Fruit fly (Drosophila melanogaster) whole organism, embryonic: ENCODE measurements around the gene Nin.
A peak's percentile ranks its signal among the peaks of the same experiment; 100 is the strongest.

Experiments
- Antp ChIP-seq: fragments of 200-800 bp; sonication (Bioruptor generic); optimal IDR thresholded peaks from 3 replicates; lab custom pipeline; 2016; ENCODE audit warnings: missing biosample characterization, missing genetic modification characterization
- Atf3 ChIP-seq: fragments of 200-800 bp; sonication (Bioruptor generic); optimal IDR thresholded peaks from 3 replicates; lab custom pipeline; 2016; ENCODE audit warnings: missing biosample characterization, missing genetic modification characterization
- B-H2 ChIP-seq: fragments of 200-800 bp; sonication (Bioruptor generic); optimal IDR thresholded peaks from 2 replicates; lab custom pipeline; 2018; ENCODE audit warnings: missing biosample characterization, mild to moderate bottlenecking, missing genetic modification characterization
- CG12071 ChIP-seq: fragments of 200-800 bp; sonication (Bioruptor generic); optimal IDR thresholded peaks from 3 replicates; lab custom pipeline; 2018; ENCODE audit warnings: missing biosample characterization, mild to moderate bottlenecking, missing genetic modification characterization
- CG13775 ChIP-seq: fragments of 200-800 bp; sonication (Bioruptor generic); optimal IDR thresholded peaks from 3 replicates; lab custom pipeline; 2017; ENCODE audit warnings: missing biosample characterization, mild to moderate bottlenecking, missing genetic modification characterization
- CG17186 ChIP-seq: fragments of 200-800 bp; sonication (Bioruptor generic); optimal IDR thresholded peaks from 3 replicates; lab custom pipeline; 2017; ENCODE audit warnings: missing biosample characterization, missing genetic modification reagents, missing genetic modification characterization
- CG17328 ChIP-seq: fragments of 200-800 bp; sonication (Bioruptor generic); IDR thresholded peaks from 2 replicates; pipeline ENCODE4 v1.3.6; 2022; ENCODE audit warnings: missing biosample characterization, missing genetic modification characterization
- CG17361 ChIP-seq: fragments of 200-800 bp; sonication (Bioruptor generic); IDR thresholded peaks from 3 replicates; pipeline ENCODE4 v1.3.6; 2022; ENCODE audit warnings: missing biosample characterization, missing genetic modification characterization
- CG1792 ChIP-seq: fragments of 200-800 bp; sonication (Bioruptor generic); optimal IDR thresholded peaks from 2 replicates; lab custom pipeline; 2016; ENCODE audit warnings: missing biosample characterization, missing genetic modification characterization
- CG18476 ChIP-seq: fragments of 200-800 bp; sonication (Bioruptor generic); optimal IDR thresholded peaks from 2 replicates; lab custom pipeline; 2016; ENCODE audit warnings: missing biosample characterization, mild to moderate bottlenecking, missing genetic modification characterization
- CG18764 ChIP-seq: fragments of 200-800 bp; sonication (Bioruptor generic); optimal IDR thresholded peaks from 3 replicates; lab custom pipeline; 2016; ENCODE audit warnings: missing biosample characterization, missing genetic modification characterization
- CG2120 ChIP-seq: fragments of 200-800 bp; sonication (Bioruptor generic); optimal IDR thresholded peaks from 3 replicates; lab custom pipeline; 2016; ENCODE audit warnings: missing biosample characterization, missing genetic modification characterization
- CG2129 ChIP-seq: fragments of 200-800 bp; sonication (Bioruptor generic); IDR thresholded peaks from 2 replicates; pipeline ENCODE4 v1.3.6; 2022; ENCODE audit warnings: missing biosample characterization, missing genetic modification characterization; ENCODE audit not compliant: partially characterized antibody
- CG2202 ChIP-seq: fragments of 200-800 bp; sonication (Bioruptor generic); optimal IDR thresholded peaks from 2 replicates; lab custom pipeline; 2018; ENCODE audit warnings: missing biosample characterization, mild to moderate bottlenecking, missing genetic modification characterization
- CG2712 ChIP-seq: fragments of 200-800 bp; optimal IDR thresholded peaks from 3 replicates; lab custom pipeline; 2019; ENCODE audit warnings: missing biosample characterization, mild to moderate bottlenecking, missing genetic modification characterization, moderate library complexity
- CG2889 ChIP-seq: fragments of 200-800 bp; sonication (Bioruptor generic); IDR thresholded peaks from 3 replicates; pipeline ENCODE4 v1.3.6; 2022; ENCODE audit warnings: missing biosample characterization, missing genetic modification characterization
- CG31365 ChIP-seq: fragments of 200-800 bp; sonication (Bioruptor generic); optimal IDR thresholded peaks from 2 replicates; lab custom pipeline; 2018; ENCODE audit warnings: missing biosample characterization, mild to moderate bottlenecking, missing genetic modification characterization
- CG3281 ChIP-seq: fragments of 200-800 bp; sonication (Bioruptor generic); optimal IDR thresholded peaks from 3 replicates; lab custom pipeline; 2017; ENCODE audit warnings: missing biosample characterization, mild to moderate bottlenecking, missing genetic modification characterization
- CG5245 ChIP-seq: fragments of 200-800 bp; sonication (Bioruptor generic); optimal IDR thresholded peaks from 3 replicates; lab custom pipeline; 2016; ENCODE audit warnings: missing biosample characterization, missing genetic modification characterization
- CG6654 ChIP-seq: fragments of 200-800 bp; sonication (Bioruptor generic); optimal IDR thresholded peaks from 2 replicates; lab custom pipeline; 2017; ENCODE audit warnings: missing biosample characterization, mild to moderate bottlenecking, missing genetic modification characterization
- CG8388 ChIP-seq: fragments of 200-800 bp; sonication (Bioruptor generic); optimal IDR thresholded peaks from 2 replicates; lab custom pipeline; 2019; ENCODE audit warnings: missing biosample characterization, mild to moderate bottlenecking, missing genetic modification characterization, moderate library complexity
- Camta ChIP-seq: fragments of 200-800 bp; sonication (Bioruptor generic); optimal IDR thresholded peaks from 2 replicates; lab custom pipeline; 2016; ENCODE audit warnings: missing biosample characterization, missing genetic modification characterization
- D19A ChIP-seq: fragments of 200-800 bp; optimal IDR thresholded peaks from 3 replicates; lab custom pipeline; 2019; ENCODE audit warnings: missing biosample characterization, mild to moderate bottlenecking, missing genetic modification characterization, moderate library complexity
- D19B ChIP-seq: fragments of 200-800 bp; sonication (Bioruptor generic); optimal IDR thresholded peaks from 2 replicates; lab custom pipeline; 2017; ENCODE audit warnings: missing biosample characterization, mild to moderate bottlenecking, missing genetic modification characterization
- Dfd ChIP-seq, 2 experiments: fragments of >200 bp; optimal IDR thresholded peaks; 2 replicates each; lab custom pipeline; 2017; ENCODE audit warnings: missing biosample characterization in 2 of 2, missing genetic modification characterization in 2 of 2
- Dp ChIP-seq: fragments of 200-800 bp; sonication (Bioruptor generic); optimal IDR thresholded peaks from 2 replicates; lab custom pipeline; 2018; ENCODE audit warnings: missing biosample characterization, mild to moderate bottlenecking, missing genetic modification characterization, moderate library complexity
- H15 ChIP-seq: fragments of 200-800 bp; sonication (Bioruptor generic); IDR thresholded peaks from 3 replicates; pipeline ENCODE4 v1.3.6; 2022; ENCODE audit warnings: missing biosample characterization, missing genetic modification characterization
- MTF-1 ChIP-seq: fragments of 200-800 bp; sonication (Bioruptor generic); optimal IDR thresholded peaks from 2 replicates; lab custom pipeline; 2018; ENCODE audit warnings: missing biosample characterization, mild to moderate bottlenecking, missing genetic modification characterization, borderline replicate concordance
- NC2β ChIP-seq: fragments of 200-800 bp; sonication (Bioruptor generic); optimal IDR thresholded peaks from 2 replicates; lab custom pipeline; 2016; ENCODE audit warnings: missing biosample characterization, missing genetic modification characterization
- NFAT ChIP-seq: fragments of 200-800 bp; sonication (Bioruptor generic); IDR thresholded peaks from 2 replicates; pipeline ENCODE4 v1.3.6; 2022; ENCODE audit warnings: missing biosample characterization, missing genetic modification characterization
- Neu2 ChIP-seq: fragments of 200-800 bp; sonication (Bioruptor generic); optimal IDR thresholded peaks from 3 replicates; lab custom pipeline; 2016; ENCODE audit warnings: missing biosample characterization, missing genetic modification characterization, borderline replicate concordance
- PHDP ChIP-seq: fragments of 200-800 bp; sonication (Bioruptor generic); optimal IDR thresholded peaks from 3 replicates; lab custom pipeline; 2018; ENCODE audit warnings: missing biosample characterization, mild to moderate bottlenecking, missing genetic modification characterization, moderate library complexity
- Rfx ChIP-seq: fragments of 200-800 bp; sonication (Bioruptor generic); IDR thresholded peaks from 2 replicates; pipeline ENCODE4 v1.3.6; 2022; ENCODE audit warnings: missing biosample characterization, missing genetic modification characterization
- Usf ChIP-seq: fragments of 200-800 bp; sonication (Bioruptor generic); optimal IDR thresholded peaks from 2 replicates; lab custom pipeline; 2017; ENCODE audit warnings: missing genotype, missing biosample characterization, missing genetic modification characterization
- ab ChIP-seq: fragments of 200-800 bp; sonication (Bioruptor generic); optimal IDR thresholded peaks from 2 replicates; lab custom pipeline; 2016; ENCODE audit warnings: missing biosample characterization, missing genetic modification characterization
- ash1 ChIP-seq: fragments of 200-800 bp; sonication (Bioruptor generic); optimal IDR thresholded peaks from 2 replicates; lab custom pipeline; 2018; ENCODE audit warnings: missing biosample characterization, mild to moderate bottlenecking, missing genetic modification characterization
- ato ChIP-seq: fragments of 200-800 bp; sonication (Bioruptor generic); IDR thresholded peaks from 2 replicates; pipeline ENCODE4 v1.3.6; 2022; ENCODE audit warnings: missing biosample characterization, missing genetic modification characterization; ENCODE audit not compliant: partially characterized antibody
- bab2 ChIP-seq: fragments of 200-800 bp; sonication (Bioruptor generic); optimal IDR thresholded peaks from 2 replicates; lab custom pipeline; 2016; ENCODE audit warnings: missing biosample characterization, missing genetic modification characterization
- chinmo ChIP-seq: fragments of 200-800 bp; sonication (Bioruptor generic); IDR thresholded peaks from 4 replicates; pipeline ENCODE4 v1.3.6; 2022; ENCODE audit warnings: missing biosample characterization, missing genetic modification characterization; ENCODE audit not compliant: partially characterized antibody
- dpn ChIP-seq, 2 experiments: fragments of 200-800 bp; sonication (Bioruptor generic); optimal IDR thresholded peaks; 3 replicates each; lab custom pipeline; 2016; ENCODE audit warnings: missing biosample characterization in 2 of 2, missing genetic modification characterization in 2 of 2
- gem ChIP-seq: fragments of 200-800 bp; sonication (Bioruptor generic); optimal IDR thresholded peaks from 2 replicates; lab custom pipeline; 2019; ENCODE audit warnings: missing biosample characterization, mild to moderate bottlenecking, missing genetic modification characterization, moderate library complexity
- her ChIP-seq: fragments of 200-800 bp; sonication (Bioruptor generic); optimal IDR thresholded peaks from 2 replicates; lab custom pipeline; 2016; ENCODE audit warnings: missing biosample characterization, missing genetic modification characterization
- lbe ChIP-seq: fragments of 200-800 bp; sonication (Bioruptor generic); optimal IDR thresholded peaks from 2 replicates; lab custom pipeline; 2016; ENCODE audit warnings: missing biosample characterization, mild to moderate bottlenecking, missing genetic modification characterization
- lov ChIP-seq, 2 experiments: fragments of 200-800 bp in 1 of 2; fragments of >200 bp in 1 of 2; sonication (Bioruptor generic) in 1 of 2; IDR thresholded peaks in 1 of 2; optimal IDR thresholded peaks in 1 of 2; 2 replicates in 1 of 2; 3 replicates in 1 of 2; pipeline versions ENCODE4 v1.3.6 to Lab custom; 2017 to 2022; ENCODE audit warnings: missing biosample characterization in 1 of 2, missing genetic modification characterization in 1 of 2
- luna ChIP-seq: fragments of 200-800 bp; sonication (Bioruptor generic); optimal IDR thresholded peaks from 2 replicates; lab custom pipeline; 2016; ENCODE audit warnings: missing biosample characterization, missing genetic modification characterization
- repo ChIP-seq: fragments of 200-800 bp; sonication (Bioruptor generic); optimal IDR thresholded peaks from 2 replicates; lab custom pipeline; 2016; ENCODE audit warnings: missing biosample characterization, missing genetic modification characterization
- slou ChIP-seq: fragments of 200-800 bp; sonication (Bioruptor generic); optimal IDR thresholded peaks from 3 replicates; lab custom pipeline; 2016; ENCODE audit warnings: missing biosample characterization, missing genetic modification characterization
- sr ChIP-seq: fragments of 200-800 bp; sonication (Bioruptor generic); IDR thresholded peaks from 3 replicates; pipeline ENCODE4 v1.3.6; 2022; ENCODE audit warnings: missing biosample characterization, missing genetic modification characterization
- z ChIP-seq: fragments of 200-800 bp; sonication (Bioruptor generic); IDR thresholded peaks from 3 replicates; pipeline ENCODE4 v1.3.6; 2022; ENCODE audit warnings: missing biosample characterization, missing genetic modification characterization

The Nin gene

dm6 chr2L:5256036-5256846, 22.1 kb downstream of the Nin start (continued):
- TF ChIP-seq Rfx (GFP tag; lab: Robert Waterston, UW) = no peak
- peak; percentile 55 for TF ChIP-seq gem
- TF ChIP-seq NFAT = no peak
- peak; percentile 90 for TF ChIP-seq CG2202 (tag; lab: Kevin White, UChicago)
- peak; percentile 12 for TF ChIP-seq CG31365 (tag; lab: Kevin White, UChicago)
- TF ChIP-seq H15 (GFP tag; lab: Robert Waterston, UW) = 0 out of 3 replicates have a peak, but pooled peaks have one; percentile 45
- no peak for TF ChIP-seq CG2889 (GFP tag; lab: Robert Waterston, UW)
- no peak for TF ChIP-seq CG18476 (GFP tag; lab: Kevin White, UChicago)
- TF ChIP-seq lov (optimal IDR thresholded peaks at IDR 0.05; lab: Kevin White, UChicago) = no peak
- TF ChIP-seq lov (GFP tag; IDR thresholded peaks at IDR 0.05; lab: Robert Waterston, UW) = peak; percentile 80; the same call in 2 of the 3 replicates
- TF ChIP-seq Dfd (GFP tag; optimal IDR thresholded peaks at IDR 0.05; lab: Kevin White, UChicago) = no peak
- TF ChIP-seq CG12071 = no peak
- TF ChIP-seq Dp (GFP tag; lab: Kevin White, UChicago) = no peak
- no peak for TF ChIP-seq sr (GFP tag; lab: Robert Waterston, UW)
- TF ChIP-seq CG13775 (GFP tag; lab: Kevin White, UChicago) = peak; percentile 4
- TF ChIP-seq repo (GFP tag; lab: Kevin White, UChicago) = no peak
- TF ChIP-seq MTF-1 (GFP tag; lab: Kevin White, UChicago) = peak; percentile 68
- peak; percentile 28 for TF ChIP-seq Camta (GFP tag; lab: Kevin White, UChicago)
- no peak for TF ChIP-seq slou (GFP tag; lab: Kevin White, UChicago)
- no peak for TF ChIP-seq CG3281 (GFP tag; lab: Kevin White, UChicago)
- no peak for TF ChIP-seq D19B (GFP tag; lab: Kevin White, UChicago)
- TF ChIP-seq chinmo (GFP tag; lab: Robert Waterston, UW) = 0 out of 4 replicates have a peak, but pooled peaks have one; percentile 25
- TF ChIP-seq CG8388 (GFP tag; lab: Kevin White, UChicago) = no peak
- TF ChIP-seq Neu2 (GFP tag; lab: Kevin White, UChicago) = no peak
- no peak for TF ChIP-seq B-H2 (GFP tag; lab: Kevin White, UChicago)
- TF ChIP-seq bab2 (GFP tag; lab: Kevin White, UChicago) = peak; percentile 37
- TF ChIP-seq CG17361 (GFP tag; lab: Robert Waterston, UW) = no peak; the same call in 2 of the 3 replicates
- peak; percentile 9 for TF ChIP-seq ab (GFP tag; lab: Kevin White, UChicago)
- peak; percentile 36 for TF ChIP-seq CG17186 (GFP tag; lab: Kevin White, UChicago)
- TF ChIP-seq her (GFP tag; lab: Kevin White, UChicago) = no peak
- peak; percentile 56 for TF ChIP-seq CG18764 (GFP tag; lab: Kevin White, UChicago)
- TF ChIP-seq Atf3 (GFP tag; lab: Kevin White, UChicago) = no peak
- TF ChIP-seq NC2β (GFP tag; lab: Kevin White, UChicago) = peak; percentile 60
- TF ChIP-seq lbe (GFP tag; lab: Kevin White, UChicago) = peak; percentile 85
- TF ChIP-seq CG2712 (tag; lab: Kevin White, UChicago) = peak; percentile 34
- peak; percentile 66 for TF ChIP-seq z
- no peak for TF ChIP-seq ato (GFP tag; lab: Robert Waterston, UW)
- TF ChIP-seq D19A (tag; lab: Kevin White, UChicago) = peak; percentile 27
- TF ChIP-seq CG2129 (GFP tag; lab: Robert Waterston, UW) = no peak
- TF ChIP-seq CG17328 = peak; percentile 65
- TF ChIP-seq CG2120 (GFP tag; lab: Kevin White, UChicago) = no peak
- TF ChIP-seq ash1 (GFP tag; lab: Kevin White, UChicago) = no peak
- peak; percentile 13 for TF ChIP-seq PHDP (tag; lab: Kevin White, UChicago)
- TF ChIP-seq dpn (GFP tag; optimal IDR thresholded peaks at IDR 0.05; lab: Kevin White, UChicago) = peak; percentile 15 to 21
- TF ChIP-seq CG5245 (GFP tag; lab: Kevin White, UChicago) = peak; percentile 4
- TF ChIP-seq Antp (GFP tag; lab: Kevin White, UChicago) = no peak
- no peak for TF ChIP-seq Usf
- TF ChIP-seq CG1792 (GFP tag; lab: Kevin White, UChicago) = peak; percentile 26
- no peak for TF ChIP-seq luna (GFP tag; lab: Kevin White, UChicago)
- TF ChIP-seq CG6654 (GFP tag; lab: Kevin White, UChicago) = peak; percentile 29
